Fruit fly (Drosophila melanogaster) whole organism, prepupa: ENCODE data around the gene hry.

Experiments used
- Blimp-1 ChIP-seq: fragments of 200-800 bp; sonication (Bioruptor generic); optimal IDR thresholded peaks from 3 replicates; lab custom pipeline; 2017; ENCODE audit warnings: missing biosample characterization, missing genetic modification characterization, mild to moderate bottlenecking, moderate library complexity, missing genetic modification reagents
- CG10669 ChIP-seq: fragments of 200-800 bp; sonication (Bioruptor generic); optimal IDR thresholded peaks from 3 replicates; lab custom pipeline; 2018; ENCODE audit warnings: missing biosample characterization, mild to moderate bottlenecking, missing genetic modification characterization, moderate library complexity
- CG11762 ChIP-seq: fragments of 200-800 bp; sonication (Bioruptor generic); optimal IDR thresholded peaks from 3 replicates; lab custom pipeline; 2016; ENCODE audit warnings: missing biosample characterization, missing genetic modification characterization; ENCODE audit not compliant: insufficient read depth
- CG11902 ChIP-seq: fragments of 200-800 bp; sonication (Bioruptor generic); optimal IDR thresholded peaks from 3 replicates; lab custom pipeline; 2016; ENCODE audit warnings: missing biosample characterization, missing genetic modification characterization
- CG15336 ChIP-seq: fragments of 200-800 bp; sonication (Bioruptor generic); IDR thresholded peaks from 2 replicates; pipeline ENCODE4 v1.3.6; 2022; ENCODE audit warnings: missing biosample characterization, missing genetic modification characterization
- CG1621 ChIP-seq: fragments of 200-800 bp; sonication (Bioruptor generic); optimal IDR thresholded peaks from 3 replicates; lab custom pipeline; 2018; ENCODE audit warnings: missing biosample characterization, mild to moderate bottlenecking, missing genetic modification characterization
- CG16779 ChIP-seq: fragments of 200-800 bp; sonication (Bioruptor generic); optimal IDR thresholded peaks from 3 replicates; lab custom pipeline; 2017; ENCODE audit warnings: missing biosample characterization, mild to moderate bottlenecking, missing genetic modification characterization
- CG3032 ChIP-seq: fragments of 200-800 bp; optimal IDR thresholded peaks from 2 replicates; lab custom pipeline; 2019; ENCODE audit warnings: missing biosample characterization, mild to moderate bottlenecking, missing genetic modification characterization, moderate library complexity
- CG31627 ChIP-seq: fragments of 200-800 bp; sonication (Bioruptor generic); optimal IDR thresholded peaks from 3 replicates; lab custom pipeline; 2016; ENCODE audit warnings: missing biosample characterization, missing genetic modification characterization
- CG32006 ChIP-seq: fragments of 200-800 bp; sonication (Bioruptor generic); optimal IDR thresholded peaks from 3 replicates; lab custom pipeline; 2017; ENCODE audit warnings: missing biosample characterization, mild to moderate bottlenecking, missing genetic modification characterization
- CG34406 ChIP-seq: fragments of 200-800 bp; sonication (Bioruptor generic); optimal IDR thresholded peaks from 3 replicates; lab custom pipeline; 2016; ENCODE audit warnings: missing biosample characterization, missing genetic modification characterization
- CG6163 ChIP-seq: fragments of 200-800 bp; sonication (Bioruptor generic); IDR thresholded peaks from 3 replicates; pipeline ENCODE4 v1.3.6; 2022; ENCODE audit warnings: missing biosample characterization, missing genetic modification characterization
- CG6276 ChIP-seq: fragments of 200-800 bp; sonication (Bioruptor generic); optimal IDR thresholded peaks from 2 replicates; lab custom pipeline; 2017; ENCODE audit warnings: missing biosample characterization, mild to moderate bottlenecking, missing genetic modification characterization
- CG6808 ChIP-seq: fragments of 200-800 bp; sonication (Bioruptor generic); optimal IDR thresholded peaks from 3 replicates; lab custom pipeline; 2017; ENCODE audit warnings: missing biosample characterization, missing genetic modification characterization, mild to moderate bottlenecking, moderate library complexity, missing genetic modification reagents
- CG6854 ChIP-seq: fragments of 200-800 bp; sonication (Bioruptor generic); optimal IDR thresholded peaks from 2 replicates; lab custom pipeline; 2017; ENCODE audit warnings: missing biosample characterization, mild to moderate bottlenecking, missing genetic modification characterization
- CG8119 ChIP-seq: fragments of 200-800 bp; sonication (Bioruptor generic); IDR thresholded peaks from 3 replicates; pipeline ENCODE4 v1.3.6; 2022; ENCODE audit warnings: missing biosample characterization, missing genetic modification characterization
- CG9139 ChIP-seq: fragments of 200-800 bp; sonication (Bioruptor generic); optimal IDR thresholded peaks from 3 replicates; lab custom pipeline; 2017; ENCODE audit warnings: missing biosample characterization, mild to moderate bottlenecking, missing genetic modification characterization
- Eip75B ChIP-seq: fragments of 200-800 bp; sonication (Bioruptor generic); optimal IDR thresholded peaks from 3 replicates; lab custom pipeline; 2016; ENCODE audit warnings: missing biosample characterization, missing genetic modification characterization
- Eip93F ChIP-seq: fragments of 200-800 bp; sonication (Bioruptor generic); optimal IDR thresholded peaks from 2 replicates; lab custom pipeline; 2016; ENCODE audit warnings: missing biosample characterization, mild to moderate bottlenecking, missing genetic modification characterization
- Ets21C ChIP-seq: fragments of 200-800 bp; sonication (Bioruptor generic); optimal IDR thresholded peaks from 3 replicates; lab custom pipeline; 2016; ENCODE audit warnings: missing biosample characterization, missing genetic modification characterization
- Ets96B ChIP-seq: fragments of 200-800 bp; optimal IDR thresholded peaks from 2 replicates; lab custom pipeline; 2019; ENCODE audit warnings: missing biosample characterization, mild to moderate bottlenecking, missing genetic modification characterization, moderate library complexity
- Gug ChIP-seq: fragments of 200-800 bp; sonication (Bioruptor generic); IDR thresholded peaks from 2 replicates; pipeline ENCODE4 v1.3.6; 2022; ENCODE audit warnings: missing biosample characterization, missing genetic modification characterization
- Hr38 ChIP-seq: sonication (Bioruptor generic); optimal IDR thresholded peaks from 2 replicates; lab custom pipeline; 2016; ENCODE audit warnings: missing biosample characterization, missing genetic modification characterization
- Hr39 ChIP-seq: fragments of 200-800 bp; sonication (Bioruptor generic); optimal IDR thresholded peaks from 2 replicates; lab custom pipeline; 2016; ENCODE audit warnings: missing biosample characterization, missing genetic modification characterization
- Hr4 ChIP-seq: fragments of 200-800 bp; sonication (Bioruptor generic); optimal IDR thresholded peaks from 3 replicates; lab custom pipeline; 2016; ENCODE audit warnings: missing biosample characterization, missing genetic modification characterization
- Lpt ChIP-seq: fragments of 200-800 bp; sonication (Bioruptor generic); optimal IDR thresholded peaks from 3 replicates; lab custom pipeline; 2016; ENCODE audit warnings: missing biosample characterization, missing genetic modification characterization
- Smox ChIP-seq: fragments of 200-800 bp; sonication (Bioruptor generic); optimal IDR thresholded peaks from 3 replicates; lab custom pipeline; 2016; ENCODE audit warnings: missing biosample characterization, missing genetic modification characterization
- Sox14 ChIP-seq: fragments of 200-800 bp; sonication (Bioruptor generic); optimal IDR thresholded peaks from 3 replicates; lab custom pipeline; 2016; ENCODE audit warnings: missing biosample characterization, missing genetic modification characterization
- Sox15 ChIP-seq: fragments of 200-800 bp; sonication (Bioruptor generic); optimal IDR thresholded peaks from 3 replicates; lab custom pipeline; 2016; ENCODE audit warnings: missing biosample characterization, missing genetic modification characterization
- achi ChIP-seq: fragments of 200-800 bp; sonication (Bioruptor generic); optimal IDR thresholded peaks from 3 replicates; lab custom pipeline; 2016; ENCODE audit warnings: missing biosample characterization, missing genetic modification characterization
- acj6 ChIP-seq: fragments of 200-800 bp; sonication (Bioruptor generic); optimal IDR thresholded peaks from 3 replicates; lab custom pipeline; 2016; ENCODE audit warnings: missing biosample characterization, missing genetic modification characterization
- cyc ChIP-seq: fragments of 200-800 bp; sonication (Bioruptor generic); optimal IDR thresholded peaks from 3 replicates; lab custom pipeline; 2016; ENCODE audit warnings: missing biosample characterization, missing genetic modification characterization
- dac ChIP-seq: fragments of 200-800 bp; sonication (Bioruptor generic); optimal IDR thresholded peaks from 2 replicates; lab custom pipeline; 2017; ENCODE audit warnings: missing biosample characterization, mild to moderate bottlenecking, missing genetic modification characterization
- eg ChIP-seq: fragments of 200-800 bp; sonication (Bioruptor generic); IDR thresholded peaks from 3 replicates; pipeline ENCODE4 v1.3.6; 2022; ENCODE audit warnings: missing biosample characterization, missing genetic modification characterization
- esn ChIP-seq: fragments of 200-800 bp; sonication (Bioruptor generic); optimal IDR thresholded peaks from 2 replicates; lab custom pipeline; 2016; ENCODE audit warnings: missing biosample characterization, mild to moderate bottlenecking, missing genetic modification characterization, moderate library complexity
- lz ChIP-seq: fragments of 200-800 bp; sonication (Bioruptor generic); optimal IDR thresholded peaks from 3 replicates; lab custom pipeline; 2016; ENCODE audit warnings: missing biosample characterization, missing genetic modification characterization
- net ChIP-seq: fragments of 200-800 bp; sonication (Bioruptor generic); optimal IDR thresholded peaks from 3 replicates; lab custom pipeline; 2016; ENCODE audit warnings: missing biosample characterization, missing genetic modification characterization
- pdm3 ChIP-seq: fragments of 200-800 bp; sonication (Bioruptor generic); optimal IDR thresholded peaks from 3 replicates; lab custom pipeline; 2016; ENCODE audit warnings: missing biosample characterization, missing genetic modification characterization
- salr ChIP-seq, 2 experiments: fragments of 200-800 bp; sonication (Bioruptor generic); optimal IDR thresholded peaks; 3 replicates each; lab custom pipeline; 2016 to 2018; ENCODE audit warnings: missing biosample characterization in 2 of 2, missing genetic modification characterization in 2 of 2, mild to moderate bottlenecking in 1 of 2
- spab ChIP-seq: fragments of 200-800 bp; sonication (Bioruptor generic); optimal IDR thresholded peaks from 2 replicates; lab custom pipeline; 2017; ENCODE audit warnings: missing biosample characterization, mild to moderate bottlenecking, missing genetic modification characterization, missing genetic modification reagents
- svp ChIP-seq: fragments of 200-800 bp; sonication (Bioruptor generic); peaks from one replicate; lab custom pipeline; 2016; ENCODE audit warnings: missing biosample characterization, missing genetic modification characterization
- topi ChIP-seq: fragments of 200-800 bp; sonication (Bioruptor generic); optimal IDR thresholded peaks from 3 replicates; lab custom pipeline; 2016; ENCODE audit warnings: missing biosample characterization, missing genetic modification characterization

The hry gene

dm6 chr3L:8672199-8673059, 3.1 kb upstream of the hry start (continued):
- TF ChIP-seq CG8119 (GFP tag; lab: Robert Waterston, UW) (peak; percentile 79), CG32006 (GFP tag; lab: Kevin White, UChicago) (peak; percentile 69), Sox14 (peak; percentile 55), CG3032 (no peak), CG1621 (no peak), dac (GFP tag; lab: Kevin White, UChicago) (peak; percentile 2), svp (GFP tag; lab: Kevin White, UChicago) (peak; percentile 86), Hr38 (no peak), Hr39 (GFP tag; lab: Kevin White, UChicago) (peak; percentile 54), acj6 (GFP tag; lab: Kevin White, UChicago) (peak; percentile 50), CG34406 (GFP tag; lab: Kevin White, UChicago) (peak; percentile 57), CG6808 (GFP tag; lab: Kevin White, UChicago) (no peak), salr (GFP tag; optimal IDR thresholded peaks at IDR 0.05; lab: Kevin White, UChicago) (peak in 1 of 2 experiments; percentile 9), cyc (GFP tag; lab: Kevin White, UChicago) (peak; percentile 63), Sox15 (GFP tag; lab: Kevin White, UChicago) (peak; percentile 5), Ets21C (peak; percentile 61), Gug (no peak), CG9139 (GFP tag; lab: Kevin White, UChicago) (no peak), esn (GFP tag; lab: Kevin White, UChicago) (peak; percentile 72), pdm3 (GFP tag; lab: Kevin White, UChicago) (peak; percentile 67), Lpt (no peak), CG15336 (GFP tag; lab: Robert Waterston, UW) (peak; percentile 82), topi (GFP tag; lab: Kevin White, UChicago) (peak; percentile 80), Smox (GFP tag; lab: Kevin White, UChicago) (peak; percentile 69), Ets96B (tag; lab: Kevin White, UChicago) (peak; percentile 36), net (GFP tag; lab: Kevin White, UChicago) (peak; percentile 59), CG11762 (GFP tag; lab: Kevin White, UChicago) (peak; percentile 46), lz (GFP tag; lab: Kevin White, UChicago) (peak; percentile 78), eg (GFP tag; lab: Robert Waterston, UW) (peak; percentile 84), CG6854 (no peak), CG11902 (GFP tag; lab: Kevin White, UChicago) (peak; percentile 28), spab (GFP tag; lab: Kevin White, UChicago) (no peak), CG31627 (GFP tag; lab: Kevin White, UChicago) (peak; percentile 55), CG16779 (tag; lab: Kevin White, UChicago) (no peak), Eip75B (GFP tag; lab: Kevin White, UChicago) (peak; percentile 39), CG6276 (GFP tag; lab: Kevin White, UChicago) (peak; percentile 63), achi (GFP tag; lab: Kevin White, UChicago) (peak; percentile 41), Eip93F (GFP tag; lab: Kevin White, UChicago) (no peak), CG6163 (GFP tag; lab: Robert Waterston, UW) (peak; percentile 55; the same call in 1 of the 3 replicates), Hr4 (GFP tag; lab: Kevin White, UChicago) (peak; percentile 73), Blimp-1 (GFP tag; lab: Kevin White, UChicago) (peak; percentile 35), CG10669 (GFP tag; lab: Kevin White, UChicago) (peak; percentile 8)
- TF ChIP-seq, all 60 proteins: peak for 44
